Worm (Caenorhabditis elegans): ENCODE data around the gene osta-3.

- no peak for TF ChIP-seq ama-1 (optimal IDR thresholded peaks at IDR 0.05)
- no peak for TF ChIP-seq aly-1 (tag; optimal IDR thresholded peaks at IDR 0.05)
- no peak for TF ChIP-seq tbx-11 (GFP tag; IDR thresholded peaks at IDR 0.05)
- no peak for TF ChIP-seq ets-7 (tag; optimal IDR thresholded peaks at IDR 0.05)
- no peak for TF ChIP-seq ceh-36 (tag; optimal IDR thresholded peaks at IDR 0.05)
- no peak for TF ChIP-seq B0310.2 (tag; optimal IDR thresholded peaks at IDR 0.05)
- no peak for TF ChIP-seq tbx-37 (GFP tag; conservative IDR thresholded peaks at IDR 0.05)
Observed at ce11 chrII:14820460-14820859, 8.1 kb downstream of the osta-3 start.
